Worm (Caenorhabditis elegans) whole organism, L1 larva: Measurements from ENCODE around the gene E04D5.5.

ENCODE experiments used
- C04F5.9 ChIP-seq: sonication (generic microtip); optimal IDR thresholded peaks from 2 replicates; lab custom pipeline; 2016; ENCODE audit warnings: missing genetic modification characterization, missing compliant biosample characterization
- C16A3.4 ChIP-seq: fragments of 150-350 bp; optimal IDR thresholded peaks from 2 replicates; lab custom pipeline; 2014; ENCODE audit warnings: missing biosample characterization, missing genetic modification characterization
- Y116A8C.19 ChIP-seq: sonication (generic microtip); optimal IDR thresholded peaks from 2 replicates; lab custom pipeline; 2016; ENCODE audit warnings: missing compliant biosample characterization, missing genetic modification characterization, borderline replicate concordance
- alr-1 ChIP-seq: fragments of 200-800 bp; sonication (Bioruptor generic); optimal IDR thresholded peaks from 2 replicates; lab custom pipeline; 2018; ENCODE audit warnings: borderline replicate concordance, mild to moderate bottlenecking, missing genetic modification characterization, missing compliant biosample characterization
- aly-2 ChIP-seq: fragments of 150-350 bp; optimal IDR thresholded peaks from 2 replicates; lab custom pipeline; 2014; ENCODE audit warnings: missing biosample characterization, missing genetic modification characterization
- ceh-8 ChIP-seq: fragments of 200-800 bp; sonication (Bioruptor generic); optimal IDR thresholded peaks from 2 replicates; lab custom pipeline; 2018; ENCODE audit warnings: mild to moderate bottlenecking, missing genetic modification characterization, moderate library complexity, missing compliant biosample characterization
- ceh-82 ChIP-seq, 3 experiments: fragments of 150-350 bp in 1 of 3; sonication (generic microtip) in 2 of 3; optimal IDR thresholded peaks; 2 replicates each; lab custom pipeline; 2014 to 2017; ENCODE audit warnings: missing biosample characterization in 3 of 3, missing genetic modification characterization in 3 of 3
- ces-1 ChIP-seq: fragments of 150-350 bp; optimal IDR thresholded peaks from 2 replicates; lab custom pipeline; 2014; ENCODE audit warnings: missing biosample characterization, missing genetic modification reagents, missing genetic modification characterization
- dsc-1 ChIP-seq: sonication (generic microtip); optimal IDR thresholded peaks from 2 replicates; lab custom pipeline; 2016; ENCODE audit warnings: mild to moderate bottlenecking, missing genetic modification characterization, missing compliant biosample characterization
- efl-1 ChIP-seq, 4 experiments: fragments of 150-350 bp; optimal IDR thresholded peaks in 3 of 4; peaks in 1 of 4; 1 replicate in 1 of 4; 2 replicates in 3 of 4; lab custom pipeline; 2014; ENCODE audit warnings: missing biosample characterization in 2 of 4, missing genetic modification characterization in 2 of 4, missing genetic modification reagents in 2 of 4
- egl-13 ChIP-seq: sonication (generic microtip); optimal IDR thresholded peaks from 2 replicates; lab custom pipeline; 2016; ENCODE audit warnings: missing genotype, missing genetic modification reagents, missing genetic modification characterization, missing compliant biosample characterization
- egl-27 ChIP-seq, 2 experiments: fragments of 150-350 bp in 1 of 2; sonication (generic microtip); optimal IDR thresholded peaks; 3 replicates each; lab custom pipeline; 2017 to 2018; ENCODE audit warnings: missing biosample characterization in 2 of 2, missing genetic modification characterization in 2 of 2, missing genetic modification reagents in 2 of 2
- elt-2 ChIP-seq: sonication (generic microtip); optimal IDR thresholded peaks from 2 replicates; lab custom pipeline; 2016; ENCODE audit warnings: missing genetic modification characterization, mild to moderate bottlenecking, inconsistent platforms, missing compliant biosample characterization, missing genetic modification reagents
- ets-5 ChIP-seq: fragments of 200-800 bp; sonication (Bioruptor generic); IDR thresholded peaks from 2 replicates; pipeline ENCODE4 v1.3.6; 2022; ENCODE audit warnings: missing genetic modification characterization, missing compliant biosample characterization
- fkh-4 ChIP-seq: sonication (generic microtip); optimal IDR thresholded peaks from 2 replicates; lab custom pipeline; 2016; ENCODE audit warnings: missing compliant biosample characterization, missing genetic modification characterization, borderline replicate concordance
- fkh-8 ChIP-seq: sonication (generic microtip); optimal IDR thresholded peaks from 2 replicates; lab custom pipeline; 2016; ENCODE audit warnings: mild to moderate bottlenecking, missing genetic modification characterization, missing compliant biosample characterization
- hlh-17 ChIP-seq: fragments of 200-800 bp; sonication (Bioruptor generic); optimal IDR thresholded peaks from 2 replicates; lab custom pipeline; 2018; ENCODE audit warnings: missing genetic modification characterization, mild to moderate bottlenecking, missing compliant biosample characterization, moderate library complexity, borderline replicate concordance
- irx-1 ChIP-seq: sonication (generic microtip); optimal IDR thresholded peaks from 2 replicates; lab custom pipeline; 2016; ENCODE audit warnings: missing genetic modification characterization, missing compliant biosample characterization
- isw-1 ChIP-seq: fragments of 200-800 bp; sonication (Bioruptor generic); IDR thresholded peaks from 2 replicates; pipeline ENCODE4 v1.3.6; 2022; ENCODE audit warnings: missing genetic modification characterization, missing compliant biosample characterization
- jun-1 ChIP-seq: fragments of 150-350 bp; optimal IDR thresholded peaks from 2 replicates; lab custom pipeline; 2014; ENCODE audit warnings: missing biosample characterization, missing genetic modification reagents, missing genetic modification characterization
- lin-13 ChIP-seq: fragments of 150-350 bp; optimal IDR thresholded peaks from 2 replicates; lab custom pipeline; 2014; ENCODE audit warnings: missing biosample characterization, missing genetic modification reagents, missing genetic modification characterization
- lin-35 ChIP-seq, 2 experiments: fragments of 150-350 bp; optimal IDR thresholded peaks; 2 replicates each; lab custom pipeline; 2014; ENCODE audit warnings: missing biosample characterization in 2 of 2, missing genetic modification characterization in 2 of 2, missing genetic modification reagents in 2 of 2
- lir-3 ChIP-seq: sonication (generic microtip); optimal IDR thresholded peaks from 2 replicates; lab custom pipeline; 2016; ENCODE audit warnings: mild to moderate bottlenecking, missing genetic modification characterization, moderate library complexity, missing compliant biosample characterization; ENCODE audit not compliant: poor library complexity
- lsy-2 ChIP-seq, 2 experiments: fragments of 150-350 bp; optimal IDR thresholded peaks; 2 replicates each; lab custom pipeline; 2014; ENCODE audit warnings: missing biosample characterization in 2 of 2, missing genetic modification characterization in 2 of 2
- mdl-1 ChIP-seq, 2 experiments: fragments of 150-350 bp; optimal IDR thresholded peaks; 2 replicates each; lab custom pipeline; 2014 to 2017; ENCODE audit warnings: missing biosample characterization in 2 of 2, missing genetic modification characterization in 2 of 2, inconsistent platforms in 1 of 2
- mef-2 ChIP-seq: fragments of 150-350 bp; optimal IDR thresholded peaks from 2 replicates; lab custom pipeline; 2014; ENCODE audit warnings: missing biosample characterization, missing genetic modification characterization
- nhr-11 ChIP-seq: fragments of 150-350 bp; optimal IDR thresholded peaks from 2 replicates; lab custom pipeline; 2014; ENCODE audit warnings: missing biosample characterization, missing genetic modification characterization
- nhr-12 ChIP-seq: sonication (generic microtip); optimal IDR thresholded peaks from 2 replicates; lab custom pipeline; 2017; ENCODE audit warnings: missing biosample characterization, missing genetic modification characterization
- nhr-20 ChIP-seq: sonication (generic microtip); optimal IDR thresholded peaks from 2 replicates; lab custom pipeline; 2016; ENCODE audit warnings: mild to moderate bottlenecking, missing genetic modification characterization, missing compliant biosample characterization
- nhr-90 ChIP-seq: sonication (generic microtip); optimal IDR thresholded peaks from 2 replicates; lab custom pipeline; 2016; ENCODE audit warnings: mild to moderate bottlenecking, missing genetic modification characterization, missing compliant biosample characterization; ENCODE audit not compliant: poor library complexity
- pag-3 ChIP-seq: sonication (generic microtip); optimal IDR thresholded peaks from 2 replicates; lab custom pipeline; 2017; ENCODE audit warnings: missing genetic modification characterization, mild to moderate bottlenecking, missing compliant biosample characterization, antibody characterized with exemption, borderline replicate concordance; ENCODE audit not compliant: insufficient read depth
- pqm-1 ChIP-seq: sonication (generic microtip); optimal IDR thresholded peaks from 3 replicates; lab custom pipeline; 2017; ENCODE audit warnings: missing biosample characterization, missing genetic modification characterization
- skn-1 ChIP-seq: fragments of 150-350 bp; optimal IDR thresholded peaks from 2 replicates; lab custom pipeline; 2014; ENCODE audit warnings: missing biosample characterization, missing genetic modification characterization
- snpc-4 ChIP-seq: fragments of 150-350 bp; optimal IDR thresholded peaks from 2 replicates; lab custom pipeline; 2014; ENCODE audit warnings: missing biosample characterization, missing genetic modification characterization
- snu-23 ChIP-seq: sonication (generic microtip); optimal IDR thresholded peaks from 2 replicates; lab custom pipeline; 2016; ENCODE audit warnings: missing genetic modification characterization, missing compliant biosample characterization
- sox-4 ChIP-seq: sonication (generic microtip); optimal IDR thresholded peaks from 2 replicates; lab custom pipeline; 2016; ENCODE audit warnings: missing genetic modification characterization, missing compliant biosample characterization
- tlp-1 ChIP-seq: fragments of 150-350 bp; optimal IDR thresholded peaks from 2 replicates; lab custom pipeline; 2014; ENCODE audit warnings: missing biosample characterization, missing genetic modification characterization
- unc-130 ChIP-seq: fragments of 150-350 bp; optimal IDR thresholded peaks from 2 replicates; lab custom pipeline; 2017; ENCODE audit warnings: missing biosample characterization, missing genetic modification characterization, inconsistent platforms
- unc-62 ChIP-seq: fragments of 150-350 bp; optimal IDR thresholded peaks from 2 replicates; lab custom pipeline; 2014; ENCODE audit warnings: missing biosample characterization, missing genetic modification reagents, missing genetic modification characterization
- vab-15 ChIP-seq: sonication (generic microtip); optimal IDR thresholded peaks from 2 replicates; lab custom pipeline; 2017; ENCODE audit warnings: missing genotype, mild to moderate bottlenecking, missing genetic modification characterization, missing compliant biosample characterization
- zag-1 ChIP-seq: fragments of 150-350 bp; optimal IDR thresholded peaks from 2 replicates; lab custom pipeline; 2014; ENCODE audit warnings: missing biosample characterization, missing genetic modification characterization
- ztf-11 ChIP-seq, 2 experiments: sonication (generic microtip); optimal IDR thresholded peaks; 2 replicates each; lab custom pipeline; 2016 to 2017; ENCODE audit warnings: missing genetic modification characterization in 2 of 2, missing biosample characterization in 1 of 2, missing compliant biosample characterization in 1 of 2
- ztf-4 ChIP-seq: fragments of 150-350 bp; optimal IDR thresholded peaks from 2 replicates; lab custom pipeline; 2014; ENCODE audit warnings: missing biosample characterization, missing genetic modification characterization

The E04D5.5 gene

ce11 chrII:10395303-10395757, 15.8 kb upstream of the E04D5.5 start, which contains the start of gene T09F3.4 (continued):
- TF ChIP-seq fkh-8 (tag; lab: Kevin White, UChicago) = peak; percentile 59
- peak; percentile 42 for TF ChIP-seq skn-1 (tag; lab: Kevin White, UChicago)
- peak; percentile 58 to 66 for TF ChIP-seq efl-1 (optimal IDR thresholded peaks at IDR 0.05; lab: Kevin White, UChicago)
- TF ChIP-seq efl-1 (GFP tag; optimal IDR thresholded peaks at IDR 0.05 in 1 of 2; lab: Kevin White, UChicago) = peak; percentile 59 to 95
- peak; percentile 74 for TF ChIP-seq C04F5.9 (tag; lab: Kevin White, UChicago)

- TF ChIP-seq pqm-1 (no peak), lsy-2 (tag; optimal IDR thresholded peaks at IDR 0.05; lab: Kevin White, UChicago) (no peak), mef-2 (tag; lab: Kevin White, UChicago) (no peak), lin-13 (GFP tag; lab: Kevin White, UChicago) (no peak), egl-27 (tag; optimal IDR thresholded peaks at IDR 0.05; lab: Kevin White, UChicago) (no peak), Y116A8C.19 (no peak)
These were observed 14.5 kb upstream of the E04D5.5 start, which contains the start of gene T09F3.5 for ce11 chrII:10396578-10396977. Gene T09F3.5, plus strand, starts transcription at chrII:10396878.

- TF ChIP-seq nhr-20 (tag; lab: Kevin White, UChicago) (peak; percentile 33), unc-62 (GFP tag; lab: Kevin White, UChicago) (no peak), elt-2 (tag; lab: Kevin White, UChicago) (peak; percentile 88), nhr-90 (peak; percentile 5), lin-35 (GFP tag; optimal IDR thresholded peaks at IDR 0.05; lab: Kevin White, UChicago) (peak in 1 of 2 experiments; percentile 5)
These were observed 8.1 kb upstream of the E04D5.5 start for ce11 chrII:10402991-10403390.

- TF ChIP-seq C16A3.4 = peak; percentile 5
- TF ChIP-seq jun-1 (tag; lab: Kevin White, UChicago) = no peak
- no peak for TF ChIP-seq snpc-4 (tag; lab: Kevin White, UChicago)
- no peak for TF ChIP-seq alr-1 (tag; lab: Kevin White, UChicago)
- no peak for TF ChIP-seq irx-1
- no peak for TF ChIP-seq pag-3
- no peak for TF ChIP-seq fkh-4
- TF ChIP-seq ces-1 (GFP tag; lab: Kevin White, UChicago) = no peak
- no peak for TF ChIP-seq vab-15 (tag; lab: Kevin White, UChicago)
- no peak for TF ChIP-seq unc-62 (GFP tag; lab: Kevin White, UChicago)
- no peak for TF ChIP-seq skn-1 (tag; lab: Kevin White, UChicago)
- no peak for TF ChIP-seq egl-27 (tag; optimal IDR thresholded peaks at IDR 0.05; lab: Kevin White, UChicago)
- no peak for TF ChIP-seq Y116A8C.19
- TF ChIP-seq egl-13 (tag; lab: Kevin White, UChicago) = no peak
- TF ChIP-seq ets-5 = no peak
- no peak for TF ChIP-seq ztf-11 (tag; optimal IDR thresholded peaks at IDR 0.05; lab: Kevin White, UChicago)
- TF ChIP-seq lin-13 (GFP tag; lab: Kevin White, UChicago) = no peak
- no peak for TF ChIP-seq isw-1 (GFP tag; lab: Robert Waterston, UW)
- no peak for TF ChIP-seq ceh-8
- TF ChIP-seq dsc-1 (tag; lab: Kevin White, UChicago) = no peak
- no peak for TF ChIP-seq zag-1 (tag; lab: Kevin White, UChicago)
- TF ChIP-seq nhr-20 (tag; lab: Kevin White, UChicago) = no peak
- TF ChIP-seq snu-23 (GFP tag; lab: Kevin White, UChicago) = peak; percentile 15
- no peak for TF ChIP-seq elt-2 (tag; lab: Kevin White, UChicago)
- TF ChIP-seq aly-2 (tag; lab: Kevin White, UChicago) = no peak
- no peak for TF ChIP-seq ztf-4 (tag; lab: Kevin White, UChicago)
- no peak for TF ChIP-seq tlp-1 (tag; lab: Kevin White, UChicago)
- peak; percentile 79 to 97 for TF ChIP-seq lsy-2 (tag; optimal IDR thresholded peaks at IDR 0.05; lab: Kevin White, UChicago)
- TF ChIP-seq ceh-82 (tag; optimal IDR thresholded peaks at IDR 0.05; lab: Kevin White, UChicago) = no peak
- TF ChIP-seq lir-3 (tag; lab: Kevin White, UChicago) = no peak
- no peak for TF ChIP-seq unc-130 (tag; lab: Kevin White, UChicago)
- TF ChIP-seq sox-4 (tag; lab: Kevin White, UChicago) = no peak
- TF ChIP-seq nhr-12 (tag; lab: Kevin White, UChicago) = no peak
- TF ChIP-seq nhr-11 (tag; lab: Kevin White, UChicago) = no peak
- TF ChIP-seq mdl-1 (tag; optimal IDR thresholded peaks at IDR 0.05; lab: Kevin White, UChicago) = no peak
- peak in 1 of 2 experiments; percentile 44 for TF ChIP-seq efl-1 (optimal IDR thresholded peaks at IDR 0.05; lab: Kevin White, UChicago)
- peak in 1 of 2 experiments; percentile 50 for TF ChIP-seq efl-1 (GFP tag; optimal IDR thresholded peaks at IDR 0.05 in 1 of 2; lab: Kevin White, UChicago)
- no peak for TF ChIP-seq hlh-17 (GFP tag; lab: Kevin White, UChicago)
These were observed 5.3 kb downstream of the E04D5.5 start, which contains the start of gene eif-2A for ce11 chrII:10416332-10416863. Gene eif-2A, plus strand, starts transcription at chrII:10416800.
